Worm (Caenorhabditis elegans) whole organism, young adult: ENCODE measurements around the gene gen-1.
A peak's percentile ranks its signal among the peaks of the same experiment; 100 is the strongest.

Experiments
- F10E7.11 ChIP-seq: sonication (generic microtip); optimal IDR thresholded peaks from 2 replicates; lab custom pipeline; 2017; ENCODE audit warnings: mild to moderate bottlenecking, missing genetic modification characterization, moderate library complexity, missing compliant biosample characterization
- F49E8.2 ChIP-seq: sonication (generic microtip); optimal IDR thresholded peaks from 3 replicates; lab custom pipeline; 2017; ENCODE audit warnings: missing genetic modification characterization, mild to moderate bottlenecking, missing compliant biosample characterization, antibody characterized with exemption, moderate library complexity; ENCODE audit not compliant: insufficient read depth
- Y53G8AR.9 ChIP-seq: fragments of 200-800 bp; sonication (Bioruptor generic); conservative IDR thresholded peaks from 2 replicates; pipeline ENCODE4 v1.3.6; 2022; ENCODE audit warnings: missing genetic modification reagents, missing genetic modification characterization, missing compliant biosample characterization
- Y79H2A.3 ChIP-seq: fragments of 200-800 bp; sonication (Bioruptor generic); conservative IDR thresholded peaks from 2 replicates; pipeline ENCODE4 v1.3.6; 2022; ENCODE audit warnings: missing genetic modification reagents, missing genetic modification characterization, missing compliant biosample characterization
- ama-1 ChIP-seq, 3 experiments: fragments of 150-350 bp in 1 of 3; sonication (generic microtip) in 2 of 3; optimal IDR thresholded peaks; 2 replicates each; lab custom pipeline; 2014 to 2018; ENCODE audit warnings: missing biosample characterization in 2 of 3, missing genetic modification characterization in 2 of 3, missing genetic modification reagents in 2 of 3
- egl-18 ChIP-seq: fragments of 200-800 bp; sonication (Bioruptor generic); IDR thresholded peaks from 2 replicates; pipeline ENCODE4 v1.3.6; 2022; ENCODE audit warnings: missing genetic modification reagents, missing genetic modification characterization, missing compliant biosample characterization
- hlh-12 ChIP-seq: sonication (generic microtip); optimal IDR thresholded peaks from 2 replicates; lab custom pipeline; 2016; ENCODE audit warnings: missing genetic modification characterization, missing compliant biosample characterization
- hlh-26 ChIP-seq: fragments of 200-800 bp; sonication (Bioruptor generic); conservative IDR thresholded peaks from 2 replicates; pipeline ENCODE4 v1.3.6; 2022; ENCODE audit warnings: missing genetic modification reagents, missing genetic modification characterization, missing compliant biosample characterization
- hmg-1.2 ChIP-seq: fragments of 200-800 bp; sonication (Bioruptor generic); IDR thresholded peaks from 2 replicates; pipeline ENCODE4 v1.3.6; 2022; ENCODE audit warnings: missing genetic modification reagents, missing genetic modification characterization, missing compliant biosample characterization
- let-526 ChIP-seq: fragments of 200-800 bp; sonication (Bioruptor generic); IDR thresholded peaks from 2 replicates; pipeline ENCODE4 v1.3.6; 2022; ENCODE audit warnings: missing genetic modification reagents, missing genetic modification characterization, missing compliant biosample characterization
- lsy-27 ChIP-seq: sonication (generic microtip); optimal IDR thresholded peaks from 2 replicates; lab custom pipeline; 2017; ENCODE audit warnings: missing genetic modification characterization, mild to moderate bottlenecking, missing compliant biosample characterization, antibody characterized with exemption, missing genotype, borderline replicate concordance; ENCODE audit not compliant: insufficient read depth
- madf-6 ChIP-seq: fragments of 200-800 bp; sonication (Bioruptor generic); IDR thresholded peaks from 2 replicates; pipeline ENCODE4 v1.3.6; 2022; ENCODE audit warnings: missing genetic modification reagents, missing genetic modification characterization, missing compliant biosample characterization
- nhr-80 ChIP-seq: sonication (generic microtip); optimal IDR thresholded peaks from 2 replicates; lab custom pipeline; 2016; ENCODE audit warnings: missing genetic modification characterization, missing compliant biosample characterization
- rcor-1 ChIP-seq: fragments of 200-800 bp; sonication (Bioruptor generic); IDR thresholded peaks from 2 replicates; pipeline ENCODE4 v1.3.6; 2022; ENCODE audit warnings: missing genetic modification reagents, missing genetic modification characterization, missing compliant biosample characterization
- snpc-4 ChIP-seq, 5 experiments: fragments of 150-350 bp in 1 of 5; sonication (generic microtip) in 4 of 5; optimal IDR thresholded peaks; 2 replicates each; lab custom pipeline; 2014 to 2018; ENCODE audit warnings: missing genetic modification characterization in 5 of 5, missing biosample characterization in 3 of 5, antibody characterized with exemption in 2 of 5, mild to moderate bottlenecking in 2 of 5, missing compliant biosample characterization in 2 of 5, missing genotype in 2 of 5, moderate library complexity in 2 of 5, missing genetic modification reagents in 1 of 5
- somi-1 ChIP-seq: fragments of 200-800 bp; sonication (Bioruptor generic); optimal IDR thresholded peaks from 2 replicates; lab custom pipeline; 2018; ENCODE audit warnings: mild to moderate bottlenecking, missing genetic modification characterization, missing compliant biosample characterization
- ztf-28 ChIP-seq: fragments of 200-800 bp; sonication (Bioruptor generic); IDR thresholded peaks from 2 replicates; pipeline ENCODE4 v1.3.6; 2022; ENCODE audit warnings: missing genetic modification reagents, missing genetic modification characterization, missing compliant biosample characterization
- ztf-3 ChIP-seq: fragments of 200-800 bp; sonication (Bioruptor generic); optimal IDR thresholded peaks from 2 replicates; lab custom pipeline; 2018; ENCODE audit warnings: mild to moderate bottlenecking, missing genetic modification characterization, missing compliant biosample characterization

Gene gen-1

DNA sequence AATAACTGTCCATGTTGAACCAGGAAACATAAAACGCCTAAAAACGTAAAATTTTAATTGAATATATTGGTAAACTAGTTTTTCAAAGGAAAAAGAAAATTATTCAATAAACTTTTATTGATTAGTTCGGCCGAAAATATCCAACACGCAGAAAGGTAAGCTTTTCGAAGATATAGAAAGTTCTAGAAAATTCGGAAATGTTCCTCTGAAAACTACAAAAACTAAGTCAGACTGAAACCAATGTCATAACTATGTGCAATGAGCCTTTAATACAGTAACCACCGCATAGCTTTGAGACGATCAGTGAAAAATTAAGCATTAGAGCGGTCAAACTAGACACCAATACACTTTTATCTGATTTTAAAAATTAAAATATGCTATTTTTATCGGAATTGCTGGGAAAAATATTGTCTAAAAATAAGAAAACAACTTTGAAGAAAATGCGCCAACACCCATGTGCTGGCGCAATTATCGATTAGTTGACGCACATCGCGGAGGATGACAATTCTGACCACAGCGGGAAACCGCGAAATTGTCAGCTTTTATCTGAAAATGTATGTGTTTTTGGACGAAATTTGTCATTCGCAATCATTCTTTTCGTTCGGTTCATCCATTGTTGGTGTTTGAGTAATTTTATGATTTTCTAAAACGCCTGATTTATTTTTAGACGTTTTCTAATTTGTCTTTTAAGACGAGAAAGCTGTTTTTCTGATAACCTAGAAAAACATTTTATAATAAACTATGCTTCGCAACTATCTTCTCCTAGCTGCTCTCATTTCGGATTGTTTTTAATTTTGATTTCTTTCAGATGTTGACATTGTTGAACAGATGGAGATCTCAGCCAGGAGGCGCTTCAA lies 49.4 kb downstream of the gen-1 start, which contains the start of the genes C23G10.7 and rpn-2 (continued):
- TF ChIP-seq hlh-26 (GFP tag; lab: Robert Waterston, UW), result no peak
- TF ChIP-seq hlh-12 (tag; lab: Kevin White, UChicago), result no peak
- no peak for TF ChIP-seq Y79H2A.3 (GFP tag; lab: Robert Waterston, UW)
- TF ChIP-seq somi-1 (GFP tag; lab: Kevin White, UChicago), result no peak
- no peak for TF ChIP-seq egl-18 (GFP tag; lab: Robert Waterston, UW)
- peak; percentile 22 for TF ChIP-seq nhr-80 (tag; lab: Kevin White, UChicago)
- no peak for TF ChIP-seq let-526
- TF ChIP-seq Y53G8AR.9 (GFP tag; lab: Robert Waterston, UW), result peak; percentile 69; the same call in 1 of the 2 replicates
- TF ChIP-seq ztf-3 (GFP tag; lab: Kevin White, UChicago), result no peak
- TF ChIP-seq ama-1 (optimal IDR thresholded peaks at IDR 0.05; lab: Kevin White, UChicago), result no peak
- TF ChIP-seq ama-1 (GFP tag; optimal IDR thresholded peaks at IDR 0.05; lab: Kevin White, UChicago), result no peak
- peak; percentile 1 for TF ChIP-seq snpc-4 (GFP tag; optimal IDR thresholded peaks at IDR 0.05; lab: Kevin White, UChicago)
- peak in 1 of 4 experiments; percentile 60 for TF ChIP-seq snpc-4 (tag; optimal IDR thresholded peaks at IDR 0.05; lab: Kevin White, UChicago)
- TF ChIP-seq F10E7.11 (tag; lab: Kevin White, UChicago), result no peak
- no peak for TF ChIP-seq lsy-27 (tag; lab: Kevin White, UChicago)
- no peak for TF ChIP-seq ztf-28 (GFP tag; lab: Robert Waterston, UW)
- no peak for TF ChIP-seq F49E8.2 (tag; lab: Kevin White, UChicago)
- no peak for TF ChIP-seq rcor-1
- peak; percentile 42; the same call in 1 of the 2 replicates for TF ChIP-seq hmg-1.2 (GFP tag; lab: Robert Waterston, UW)
- TF ChIP-seq madf-6 (GFP tag; lab: Robert Waterston, UW), result peak; percentile 88
